Worm (Caenorhabditis elegans): Measurements from ENCODE around the gene R13H4.7.

Gene R13H4.7

ce11 chrV:11844828-11845227, 23.2 kb downstream of the R13H4.7 start (continued):
- TF ChIP-seq pag-3 (tag; optimal IDR thresholded peaks at IDR 0.05; ENCODE audit: borderline replicate concordance, insufficient read depth), result no peak
- TF ChIP-seq tbx-2 (tag; optimal IDR thresholded peaks at IDR 0.05), result no peak
- TF ChIP-seq lir-3 (tag; optimal IDR thresholded peaks at IDR 0.05; ENCODE audit: poor library complexity), result no peak
- no peak for TF ChIP-seq fkh-8 (tag; optimal IDR thresholded peaks at IDR 0.05)
- peak in 1 of 3 experiments; percentile 31 for TF ChIP-seq ceh-82 (tag; optimal IDR thresholded peaks at IDR 0.05)
- TF ChIP-seq fkh-4 (tag; optimal IDR thresholded peaks at IDR 0.05; ENCODE audit: borderline replicate concordance), result no peak
- no peak for TF ChIP-seq unc-98 (GFP tag; IDR thresholded peaks at IDR 0.05)
- TF ChIP-seq nhr-76 (tag; optimal IDR thresholded peaks at IDR 0.05), result no peak
- no peak for TF ChIP-seq unc-30 (tag; optimal IDR thresholded peaks at IDR 0.05)
- TF ChIP-seq ceh-88 (GFP tag; IDR thresholded peaks at IDR 0.05), result no peak
- no peak for TF ChIP-seq hlh-17 (GFP tag; optimal IDR thresholded peaks at IDR 0.05; ENCODE audit: borderline replicate concordance)
- TF ChIP-seq C16A3.4 (tag; optimal IDR thresholded peaks at IDR 0.05), result no peak
- peak; percentile 30 for TF ChIP-seq rnt-1 (tag; optimal IDR thresholded peaks at IDR 0.05)
- peak; percentile 60 for TF ChIP-seq mep-1 (tag; optimal IDR thresholded peaks at IDR 0.05)
- no peak for TF ChIP-seq lin-39 (tag; optimal IDR thresholded peaks at IDR 0.05)
- TF ChIP-seq ceh-90 (tag; optimal IDR thresholded peaks at IDR 0.05), result no peak
- TF ChIP-seq pqm-1 (tag; optimal IDR thresholded peaks at IDR 0.05), result no peak
- no peak for TF ChIP-seq dpl-1 (GFP tag; optimal IDR thresholded peaks at IDR 0.05)
- TF ChIP-seq nhr-28 (tag; optimal IDR thresholded peaks at IDR 0.05), result no peak
- no peak for TF ChIP-seq elt-2 (tag; optimal IDR thresholded peaks at IDR 0.05)
- TF ChIP-seq sox-4 (tag; optimal IDR thresholded peaks at IDR 0.05), result no peak
- TF ChIP-seq lin-15B (tag; optimal IDR thresholded peaks at IDR 0.05), result no peak
- no peak for TF ChIP-seq ets-5 (GFP tag; IDR thresholded peaks at IDR 0.05)
- TF ChIP-seq fos-1 (tag; optimal IDR thresholded peaks at IDR 0.05), result peak; percentile 5
- TF ChIP-seq lin-35 (GFP tag; optimal IDR thresholded peaks at IDR 0.05), result peak; percentile 38 to 43
- TF ChIP-seq sup-37 (GFP tag; optimal IDR thresholded peaks at IDR 0.05), result no peak
- no peak for TF ChIP-seq nhr-71 (tag; optimal IDR thresholded peaks at IDR 0.05)
- TF ChIP-seq blmp-1 (tag; optimal IDR thresholded peaks at IDR 0.05), result peak; percentile 60
- peak in 1 of 2 experiments; percentile 8 for TF ChIP-seq lsy-2 (tag; optimal IDR thresholded peaks at IDR 0.05)
- TF ChIP-seq ztf-4 (tag; optimal IDR thresholded peaks at IDR 0.05), result no peak

ce11 chrV:11843678-11844366, 24.2 kb downstream of the R13H4.7 start, which contains the start of gene nphp-4:
Gene nphp-4 (minus strand): TSS chrV:11843728.
- TF ChIP-seq efl-1 (optimal IDR thresholded peaks at IDR 0.05) (no peak), efl-1 (GFP tag; optimal IDR thresholded peaks at IDR 0.05 in 1 of 2) (peak in 1 of 2 experiments; percentile 52), nhr-90 (tag; optimal IDR thresholded peaks at IDR 0.05; ENCODE audit: poor library complexity) (no peak), fos-1 (tag; optimal IDR thresholded peaks at IDR 0.05) (no peak)

- TF ChIP-seq lir-3 (tag; optimal IDR thresholded peaks at IDR 0.05; ENCODE audit: poor library complexity), result no peak
- TF ChIP-seq efl-1 (optimal IDR thresholded peaks at IDR 0.05), result no peak
- peak in 1 of 2 experiments; percentile 35 for TF ChIP-seq efl-1 (GFP tag; optimal IDR thresholded peaks at IDR 0.05 in 1 of 2)
Measured at ce11 chrV:11839220-11839619, 28.8 kb downstream of the R13H4.7 start, which contains the start of gene idpb-5. Gene idpb-5 (plus strand): TSS chrV:11839520.

ce11 chrV:11836073-11836472, 32.0 kb downstream of the R13H4.7 start, which contains the start of gene R13H4.2:
Gene R13H4.2 (plus strand): TSS chrV:11836391.
- TF ChIP-seq lin-14 (GFP tag; optimal IDR thresholded peaks at IDR 0.05) (peak; percentile 76), nhr-19 (GFP tag; conservative IDR thresholded peaks at IDR 0.05) (peak; percentile 37), nhr-71 (tag; optimal IDR thresholded peaks at IDR 0.05) (peak; percentile 68), nhr-47 (tag; optimal IDR thresholded peaks at IDR 0.05) (no peak), snu-23 (GFP tag; optimal IDR thresholded peaks at IDR 0.05) (peak; percentile 19), rnt-1 (tag; optimal IDR thresholded peaks at IDR 0.05) (peak; percentile 73), nhr-85 (tag) (no peak), fos-1 (tag; optimal IDR thresholded peaks at IDR 0.05) (no peak), lsy-2 (tag; optimal IDR thresholded peaks at IDR 0.05) (peak in 1 of 2 experiments; percentile 15), ets-5 (GFP tag; IDR thresholded peaks at IDR 0.05) (no peak), unc-130 (tag; optimal IDR thresholded peaks at IDR 0.05) (peak; percentile 24), pag-3 (tag; optimal IDR thresholded peaks at IDR 0.05; ENCODE audit: borderline replicate concordance, insufficient read depth) (peak; percentile 97)

Measured in whole organism, L1 larva.